Worm (Caenorhabditis elegans) whole organism, young adult: ENCODE measurements around the gene srx-85.

Experiments
- B0336.3 ChIP-seq: fragments of 200-800 bp; sonication (Bioruptor generic); IDR thresholded peaks from 2 replicates; pipeline ENCODE4 v1.3.6; 2022; ENCODE audit warnings: missing genetic modification characterization, missing compliant biosample characterization
- C06A6.2 ChIP-seq: fragments of 200-800 bp; sonication (Bioruptor generic); conservative IDR thresholded peaks from 2 replicates; pipeline ENCODE4 v1.3.6; 2022; ENCODE audit warnings: missing genetic modification characterization, missing compliant biosample characterization
- F10E7.11 ChIP-seq: sonication (generic microtip); optimal IDR thresholded peaks from 2 replicates; lab custom pipeline; 2017; ENCODE audit warnings: mild to moderate bottlenecking, missing genetic modification characterization, moderate library complexity, missing compliant biosample characterization
- F22D6.2 ChIP-seq: sonication (generic microtip); optimal IDR thresholded peaks from 2 replicates; lab custom pipeline; 2016; ENCODE audit warnings: mild to moderate bottlenecking, missing genetic modification characterization, missing compliant biosample characterization
- F23B12.7 ChIP-seq: sonication (generic microtip); optimal IDR thresholded peaks from 2 replicates; lab custom pipeline; 2017; ENCODE audit warnings: missing genetic modification characterization, mild to moderate bottlenecking, missing compliant biosample characterization, antibody characterized with exemption, moderate library complexity; ENCODE audit not compliant: insufficient read depth
- F37B4.10 ChIP-seq: fragments of 200-800 bp; sonication (Bioruptor generic); IDR thresholded peaks from 2 replicates; pipeline ENCODE4 v1.3.6; 2022; ENCODE audit warnings: missing genetic modification characterization, missing compliant biosample characterization
- K11D2.4 ChIP-seq: fragments of 200-800 bp; sonication (Bioruptor generic); IDR thresholded peaks from 2 replicates; pipeline ENCODE4 v1.3.6; 2022; ENCODE audit warnings: missing genetic modification reagents, missing genetic modification characterization, missing compliant biosample characterization
- T26A5.8 ChIP-seq: sonication (generic microtip); optimal IDR thresholded peaks from 2 replicates; lab custom pipeline; 2016; ENCODE audit warnings: missing genetic modification characterization, missing compliant biosample characterization
- Y53G8AR.9 ChIP-seq: fragments of 200-800 bp; sonication (Bioruptor generic); conservative IDR thresholded peaks from 2 replicates; pipeline ENCODE4 v1.3.6; 2022; ENCODE audit warnings: missing genetic modification reagents, missing genetic modification characterization, missing compliant biosample characterization
- Y67H2A.10 ChIP-seq: fragments of 200-800 bp; sonication (Bioruptor generic); conservative IDR thresholded peaks from 2 replicates; pipeline ENCODE4 v1.3.6; 2022; ENCODE audit warnings: missing genetic modification reagents, missing genetic modification characterization, missing compliant biosample characterization
- Y95B8A.8 ChIP-seq: fragments of 200-800 bp; sonication (Bioruptor generic); IDR thresholded peaks from 2 replicates; pipeline ENCODE4 v1.3.6; 2022; ENCODE audit warnings: missing genetic modification reagents, missing genetic modification characterization, missing compliant biosample characterization
- ZK185.1 ChIP-seq: sonication (generic microtip); optimal IDR thresholded peaks from 2 replicates; lab custom pipeline; 2016; ENCODE audit warnings: mild to moderate bottlenecking, missing genetic modification characterization, missing compliant biosample characterization; ENCODE audit not compliant: poor library complexity, severe bottlenecking
- aptf-3 ChIP-seq: fragments of 200-800 bp; sonication (Bioruptor generic); IDR thresholded peaks from 2 replicates; pipeline ENCODE4 v1.3.6; 2022; ENCODE audit warnings: missing genetic modification characterization, missing compliant biosample characterization
- atf-7 ChIP-seq: sonication (generic microtip); optimal IDR thresholded peaks from 2 replicates; lab custom pipeline; 2017; ENCODE audit warnings: mild to moderate bottlenecking, missing genetic modification characterization, missing compliant biosample characterization
- athp-1 ChIP-seq: sonication (generic microtip); optimal IDR thresholded peaks from 2 replicates; lab custom pipeline; 2017; ENCODE audit warnings: mild to moderate bottlenecking, missing genetic modification characterization, missing compliant biosample characterization
- attf-3 ChIP-seq: fragments of 200-800 bp; sonication (Bioruptor generic); conservative IDR thresholded peaks from 2 replicates; pipeline ENCODE4 v1.3.6; 2022; ENCODE audit warnings: missing genetic modification reagents, missing genetic modification characterization, missing compliant biosample characterization
- attf-5 ChIP-seq: fragments of 200-800 bp; sonication (Bioruptor generic); optimal IDR thresholded peaks from 2 replicates; lab custom pipeline; 2018; ENCODE audit warnings: mild to moderate bottlenecking, missing genetic modification characterization, missing compliant biosample characterization
- bed-1 ChIP-seq: fragments of 200-800 bp; sonication (Bioruptor generic); IDR thresholded peaks from 2 replicates; pipeline ENCODE4 v1.3.6; 2022; ENCODE audit warnings: missing genetic modification reagents, missing genetic modification characterization, missing compliant biosample characterization
- cebp-1 ChIP-seq, 2 experiments: fragments of 200-800 bp in 1 of 2; sonication (Bioruptor generic) in 1 of 2; sonication (generic microtip) in 1 of 2; IDR thresholded peaks in 1 of 2; optimal IDR thresholded peaks in 1 of 2; 2 replicates each; pipeline versions ENCODE4 v1.3.6 to Lab custom; 2017 to 2022; ENCODE audit warnings: missing compliant biosample characterization in 2 of 2, missing genetic modification characterization in 2 of 2, mild to moderate bottlenecking in 1 of 2, missing genetic modification reagents in 1 of 2, moderate library complexity in 1 of 2
- ceh-100 ChIP-seq: fragments of 200-800 bp; sonication (Bioruptor generic); IDR thresholded peaks from 2 replicates; pipeline ENCODE4 v1.3.6; 2022; ENCODE audit warnings: missing genetic modification reagents, missing genetic modification characterization, missing compliant biosample characterization
- ceh-27 ChIP-seq: fragments of 200-800 bp; sonication (Bioruptor generic); optimal IDR thresholded peaks from 2 replicates; lab custom pipeline; 2018; ENCODE audit warnings: mild to moderate bottlenecking, missing genetic modification characterization, moderate library complexity, missing compliant biosample characterization
- ceh-91 ChIP-seq: fragments of 200-800 bp; sonication (Bioruptor generic); IDR thresholded peaks from 2 replicates; pipeline ENCODE4 v1.3.6; 2022; ENCODE audit warnings: missing genetic modification reagents, missing genetic modification characterization, missing compliant biosample characterization
- chd-7 ChIP-seq: sonication (generic microtip); optimal IDR thresholded peaks from 2 replicates; lab custom pipeline; 2016; ENCODE audit warnings: mild to moderate bottlenecking, missing genetic modification characterization, moderate library complexity, missing compliant biosample characterization
- dox-1 ChIP-seq: fragments of 200-800 bp; sonication (Bioruptor generic); IDR thresholded peaks from 2 replicates; pipeline ENCODE4 v1.3.6; 2022; ENCODE audit warnings: missing genetic modification reagents, missing genetic modification characterization, missing compliant biosample characterization
- dpl-1 ChIP-seq: fragments of 150-350 bp; optimal IDR thresholded peaks from 2 replicates; lab custom pipeline; 2014; ENCODE audit warnings: missing biosample characterization, missing genetic modification reagents, missing genetic modification characterization
- efl-1 ChIP-seq: fragments of 150-350 bp; optimal IDR thresholded peaks from 2 replicates; lab custom pipeline; 2014; ENCODE audit warnings: missing biosample characterization, missing genetic modification reagents, missing genetic modification characterization
- egl-44 ChIP-seq: fragments of 200-800 bp; sonication (Bioruptor generic); IDR thresholded peaks from 2 replicates; pipeline ENCODE4 v1.3.6; 2022; ENCODE audit warnings: missing genetic modification reagents, missing genetic modification characterization, missing compliant biosample characterization
- hmg-1.2 ChIP-seq: fragments of 200-800 bp; sonication (Bioruptor generic); IDR thresholded peaks from 2 replicates; pipeline ENCODE4 v1.3.6; 2022; ENCODE audit warnings: missing genetic modification reagents, missing genetic modification characterization, missing compliant biosample characterization
- lin-54 ChIP-seq: fragments of 200-800 bp; sonication (Bioruptor generic); optimal IDR thresholded peaks from 2 replicates; lab custom pipeline; 2018; ENCODE audit warnings: mild to moderate bottlenecking, missing genetic modification characterization, missing compliant biosample characterization
- lsl-1 ChIP-seq: fragments of 200-800 bp; sonication (Bioruptor generic); optimal IDR thresholded peaks from 2 replicates; lab custom pipeline; 2018; ENCODE audit warnings: mild to moderate bottlenecking, missing genetic modification characterization, moderate library complexity, missing compliant biosample characterization
- madf-6 ChIP-seq: fragments of 200-800 bp; sonication (Bioruptor generic); IDR thresholded peaks from 2 replicates; pipeline ENCODE4 v1.3.6; 2022; ENCODE audit warnings: missing genetic modification reagents, missing genetic modification characterization, missing compliant biosample characterization
- madf-8 ChIP-seq: fragments of 200-800 bp; sonication (Bioruptor generic); conservative IDR thresholded peaks from 2 replicates; pipeline ENCODE4 v1.3.6; 2022; ENCODE audit warnings: missing genetic modification reagents, missing genetic modification characterization, missing compliant biosample characterization
- mcd-1 ChIP-seq: fragments of 200-800 bp; sonication (Bioruptor generic); IDR thresholded peaks from 2 replicates; pipeline ENCODE4 v1.3.6; 2022; ENCODE audit warnings: missing genetic modification reagents, missing genetic modification characterization, missing compliant biosample characterization
- nfyb-1 ChIP-seq: fragments of 200-800 bp; sonication (Bioruptor generic); IDR thresholded peaks from 2 replicates; pipeline ENCODE4 v1.3.6; 2022; ENCODE audit warnings: missing genetic modification reagents, missing genetic modification characterization, missing compliant biosample characterization
- nhr-120 ChIP-seq: fragments of 200-800 bp; sonication (Bioruptor generic); IDR thresholded peaks from 2 replicates; pipeline ENCODE4 v1.3.6; 2022; ENCODE audit warnings: missing genetic modification characterization, missing compliant biosample characterization
- nhr-179 ChIP-seq: sonication (generic microtip); optimal IDR thresholded peaks from 2 replicates; lab custom pipeline; 2016; ENCODE audit warnings: mild to moderate bottlenecking, missing genetic modification characterization, missing compliant biosample characterization
- nhr-27 ChIP-seq: fragments of 200-800 bp; sonication (Bioruptor generic); optimal IDR thresholded peaks from 2 replicates; lab custom pipeline; 2018; ENCODE audit warnings: mild to moderate bottlenecking, missing genetic modification characterization, moderate library complexity, missing compliant biosample characterization
- nhr-80 ChIP-seq: sonication (generic microtip); optimal IDR thresholded peaks from 2 replicates; lab custom pipeline; 2016; ENCODE audit warnings: missing genetic modification characterization, missing compliant biosample characterization
- nhr-90 ChIP-seq: sonication (generic microtip); optimal IDR thresholded peaks from 2 replicates; lab custom pipeline; 2016; ENCODE audit warnings: missing genotype, mild to moderate bottlenecking, missing genetic modification characterization, missing compliant biosample characterization
- pbrm-1 ChIP-seq: fragments of 200-800 bp; sonication (Bioruptor generic); IDR thresholded peaks from 2 replicates; pipeline ENCODE4 v1.3.6; 2022; ENCODE audit warnings: missing genetic modification reagents, missing genetic modification characterization, missing compliant biosample characterization
- rec-8 ChIP-seq, 2 experiments: sonication (generic microtip); optimal IDR thresholded peaks; 2 replicates each; lab custom pipeline; 2016; ENCODE audit warnings: mild to moderate bottlenecking in 2 of 2, missing genetic modification characterization in 2 of 2, missing genetic modification reagents in 2 of 2, missing genotype in 2 of 2, missing biosample characterization in 1 of 2, missing compliant biosample characterization in 1 of 2, moderate library complexity in 1 of 2
- tbx-9 ChIP-seq: sonication (generic microtip); optimal IDR thresholded peaks from 2 replicates; lab custom pipeline; 2016; ENCODE audit warnings: borderline replicate concordance, missing genetic modification characterization, inconsistent platforms, missing compliant biosample characterization
- tlf-1 ChIP-seq: fragments of 200-800 bp; sonication (Bioruptor generic); optimal IDR thresholded peaks from 2 replicates; lab custom pipeline; 2018; ENCODE audit warnings: mild to moderate bottlenecking, missing genetic modification characterization, missing compliant biosample characterization
- xnd-1 ChIP-seq: sonication (generic microtip); optimal IDR thresholded peaks from 2 replicates; lab custom pipeline; 2016; ENCODE audit warnings: missing genotype, missing genetic modification reagents, missing genetic modification characterization, missing compliant biosample characterization
- ztf-18 ChIP-seq: sonication (generic microtip); optimal IDR thresholded peaks from 2 replicates; lab custom pipeline; 2016; ENCODE audit warnings: missing genotype, mild to moderate bottlenecking, missing genetic modification characterization, missing compliant biosample characterization
- ztf-22 ChIP-seq: fragments of 200-800 bp; sonication (Bioruptor generic); optimal IDR thresholded peaks from 2 replicates; lab custom pipeline; 2018; ENCODE audit warnings: mild to moderate bottlenecking, missing genetic modification characterization, moderate library complexity, missing compliant biosample characterization
- ztf-25 ChIP-seq: fragments of 200-800 bp; sonication (Bioruptor generic); IDR thresholded peaks from 2 replicates; pipeline ENCODE4 v1.3.6; 2022; ENCODE audit warnings: missing genetic modification reagents, missing genetic modification characterization, missing compliant biosample characterization
- ztf-26 ChIP-seq: sonication (generic microtip); optimal IDR thresholded peaks from 2 replicates; lab custom pipeline; 2017; ENCODE audit warnings: missing genetic modification characterization, missing compliant biosample characterization

Gene srx-85

ce11 chrV:11521448-11521847, 31.0 kb upstream of the srx-85 start, which contains the start of gene pafo-1 (continued):
- TF ChIP-seq F37B4.10 (GFP tag; lab: Robert Waterston, UW) (no peak), athp-1 (peak; percentile 21), nhr-27 (tag; lab: Kevin White, UChicago) (no peak), ztf-22 (no peak), tlf-1 (GFP tag; lab: Kevin White, UChicago) (peak; percentile 76), ceh-27 (GFP tag; lab: Kevin White, UChicago) (peak; percentile 71), T26A5.8 (tag; lab: Kevin White, UChicago) (no peak), nhr-120 (GFP tag; lab: Robert Waterston, UW) (no peak), efl-1 (GFP tag; lab: Kevin White, UChicago) (peak; percentile 90), Y95B8A.8 (GFP tag; lab: Robert Waterston, UW) (peak; percentile 82), cebp-1 (GFP tag; IDR thresholded peaks at IDR 0.05; lab: Robert Waterston, UW) (no peak), cebp-1 (tag; optimal IDR thresholded peaks at IDR 0.05; lab: Kevin White, UChicago) (no peak), chd-7 (tag; lab: Kevin White, UChicago) (peak; percentile 7), Y53G8AR.9 (GFP tag; lab: Robert Waterston, UW) (peak; percentile 91), ztf-25 (GFP tag; lab: Robert Waterston, UW) (0 out of 2 replicates have a peak, but pooled peaks have one; percentile 58), atf-7 (tag; lab: Kevin White, UChicago) (peak; percentile 42), K11D2.4 (GFP tag; lab: Robert Waterston, UW) (peak; percentile 84), nhr-179 (tag; lab: Kevin White, UChicago) (no peak), F23B12.7 (tag; lab: Kevin White, UChicago) (peak; percentile 30), hmg-1.2 (GFP tag; lab: Robert Waterston, UW) (peak; percentile 64), madf-6 (GFP tag; lab: Robert Waterston, UW) (peak; percentile 81), aptf-3 (GFP tag; lab: Robert Waterston, UW) (no peak), dox-1 (GFP tag; lab: Robert Waterston, UW) (peak; percentile 95), B0336.3 (GFP tag; lab: Robert Waterston, UW) (peak; percentile 92), ztf-18 (tag; lab: Kevin White, UChicago) (peak; percentile 99), nfyb-1 (GFP tag; lab: Robert Waterston, UW) (peak; percentile 93), attf-3 (GFP tag; lab: Robert Waterston, UW) (peak; percentile 62; the same call in 1 of the 2 replicates), ZK185.1 (tag; lab: Kevin White, UChicago) (peak; percentile 88), bed-1 (GFP tag; lab: Robert Waterston, UW) (no peak), nhr-90 (tag; lab: Kevin White, UChicago) (no peak), madf-8 (GFP tag; lab: Robert Waterston, UW) (peak; percentile 61), ztf-26 (tag; lab: Kevin White, UChicago) (peak; percentile 69), rec-8 (tag; optimal IDR thresholded peaks at IDR 0.05; lab: Kevin White, UChicago) (no peak), dpl-1 (GFP tag; lab: Kevin White, UChicago) (peak; percentile 95), C06A6.2 (GFP tag; lab: Robert Waterston, UW) (peak; percentile 78), Y67H2A.10 (GFP tag; lab: Robert Waterston, UW) (0 out of 2 replicates have a peak, but pooled peaks have one; percentile 12), tbx-9 (tag; lab: Kevin White, UChicago) (no peak), lin-54 (GFP tag; lab: Kevin White, UChicago) (peak; percentile 100), pbrm-1 (GFP tag; lab: Robert Waterston, UW) (peak; percentile 91), xnd-1 (peak; percentile 65), mcd-1 (GFP tag; lab: Robert Waterston, UW) (peak; percentile 91), F22D6.2 (peak; percentile 45), attf-5 (peak; percentile 89), ceh-91 (GFP tag; lab: Robert Waterston, UW) (peak; percentile 35; the same call in 1 of the 2 replicates), ceh-100 (GFP tag; lab: Robert Waterston, UW) (peak; percentile 84), F10E7.11 (tag; lab: Kevin White, UChicago) (peak; percentile 10), lsl-1 (GFP tag; lab: Kevin White, UChicago) (peak; percentile 72), egl-44 (GFP tag; lab: Robert Waterston, UW) (no peak), nhr-80 (tag; lab: Kevin White, UChicago) (peak; percentile 27)
